Fruit fly (Drosophila melanogaster) whole organism: ENCODE measurements around the gene wgn.

Experiments used
- CG8478 ChIP-seq: fragments of >200 bp; optimal IDR thresholded peaks from 2 replicates; lab custom pipeline; 2018; ENCODE audit warnings: inconsistent platforms
- Dll ChIP-seq: fragments of >200 bp; optimal IDR thresholded peaks from 2 replicates; lab custom pipeline; 2017
- EcR ChIP-seq, 2 experiments: fragments of >200 bp; optimal IDR thresholded peaks; 2 replicates each; lab custom pipeline; 2017; ENCODE audit warnings: missing biosample characterization in 2 of 2, missing genetic modification characterization in 2 of 2, missing genetic modification reagents in 2 of 2
- pan ChIP-seq: fragments of >200 bp; optimal IDR thresholded peaks from 2 replicates; lab custom pipeline; 2017
- psq ChIP-seq: fragments of >200 bp; optimal IDR thresholded peaks from 2 replicates; lab custom pipeline; 2017
- usp ChIP-seq: fragments of >200 bp; optimal IDR thresholded peaks from 2 replicates; lab custom pipeline; 2017; ENCODE audit warnings: missing biosample characterization, missing genetic modification characterization, mixed read lengths

wgn gene

DNA sequence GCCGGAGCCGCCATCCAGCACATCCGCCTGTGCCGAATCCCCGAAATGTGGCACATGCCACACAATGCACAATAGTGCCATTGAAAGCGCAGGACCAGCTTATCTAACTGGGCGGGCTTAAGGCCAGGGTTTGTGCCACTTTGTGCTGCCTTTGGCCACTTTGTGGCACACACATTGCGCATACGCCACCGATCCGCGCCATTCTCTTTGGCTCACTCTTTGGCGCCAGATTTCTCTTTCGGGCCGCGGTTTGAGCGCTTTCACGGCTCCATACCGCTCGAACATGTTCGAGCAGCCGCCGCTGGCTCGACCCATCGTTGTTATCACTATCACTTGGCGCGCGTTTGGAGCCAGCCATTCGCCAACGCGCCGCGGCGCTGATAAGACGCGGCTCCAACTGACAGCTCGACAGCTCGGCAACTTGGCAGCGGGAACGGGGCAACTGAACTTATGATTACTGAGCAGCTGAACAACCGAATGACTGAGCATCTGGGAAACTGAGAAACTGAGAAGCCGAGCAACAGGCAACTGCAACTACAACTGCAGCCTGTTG is 31.1 kb upstream of the wgn start:
- TF ChIP-seq EcR (GFP tag; optimal IDR thresholded peaks at IDR 0.05; lab: Kevin White, UChicago) (no peak), CG8478 (no peak), Dll (lab: Kevin White, UChicago) (no peak), usp (GFP tag; lab: Kevin White, UChicago) (no peak), pan (lab: Kevin White, UChicago) (no peak)

DNA sequence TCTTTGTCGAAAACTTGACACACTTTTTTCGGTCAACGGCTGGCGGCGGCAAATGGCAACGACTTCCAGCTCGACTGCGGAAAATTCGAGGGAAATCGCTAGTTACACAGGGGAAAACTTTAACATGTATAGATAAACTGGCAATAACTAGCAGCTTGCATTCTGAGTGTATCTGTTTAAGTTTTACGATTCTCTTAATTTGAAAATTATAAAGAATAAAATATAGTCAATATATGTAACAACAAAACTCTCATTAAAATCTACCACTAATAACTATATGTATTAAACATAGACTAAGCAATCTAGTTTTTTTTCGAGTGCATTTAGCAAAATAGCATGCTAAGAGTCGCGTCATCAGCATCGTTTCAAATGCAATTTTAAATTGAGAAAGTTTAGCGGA is 28.7 kb upstream of the wgn start:
- TF ChIP-seq CG8478, result no peak
- no peak for TF ChIP-seq Dll (lab: Kevin White, UChicago)
- no peak for TF ChIP-seq EcR (GFP tag; optimal IDR thresholded peaks at IDR 0.05; lab: Kevin White, UChicago)
- TF ChIP-seq psq (lab: Kevin White, UChicago), result no peak
- no peak for TF ChIP-seq usp (GFP tag; lab: Kevin White, UChicago)
- TF ChIP-seq pan (lab: Kevin White, UChicago), result no peak

DNA sequence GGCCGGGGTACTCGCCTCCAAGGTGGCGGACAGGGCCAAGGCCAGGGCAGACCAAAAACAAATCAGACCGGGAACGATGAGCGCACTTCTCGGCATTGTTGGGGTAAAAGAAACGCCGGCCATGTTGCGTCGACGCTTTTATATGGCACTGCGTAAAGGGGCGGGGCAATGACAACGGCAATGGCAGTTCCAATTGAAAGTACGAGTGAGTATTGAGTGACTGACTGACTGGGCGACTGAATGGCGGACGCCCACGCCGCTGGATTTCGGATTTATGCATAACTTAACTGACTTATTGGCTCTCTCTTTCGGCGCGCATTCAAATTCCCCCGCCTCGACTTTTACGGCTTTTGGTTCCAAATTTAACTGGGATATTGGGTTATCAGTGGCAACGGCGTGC is 27.3 kb upstream of the wgn start, which contains the start of gene CG6696:
TSS of gene CG6696 (minus strand) at position 101 of the 400 bp plus-strand sequence.
- TF ChIP-seq usp (GFP tag; lab: Kevin White, UChicago), result no peak

DNA sequence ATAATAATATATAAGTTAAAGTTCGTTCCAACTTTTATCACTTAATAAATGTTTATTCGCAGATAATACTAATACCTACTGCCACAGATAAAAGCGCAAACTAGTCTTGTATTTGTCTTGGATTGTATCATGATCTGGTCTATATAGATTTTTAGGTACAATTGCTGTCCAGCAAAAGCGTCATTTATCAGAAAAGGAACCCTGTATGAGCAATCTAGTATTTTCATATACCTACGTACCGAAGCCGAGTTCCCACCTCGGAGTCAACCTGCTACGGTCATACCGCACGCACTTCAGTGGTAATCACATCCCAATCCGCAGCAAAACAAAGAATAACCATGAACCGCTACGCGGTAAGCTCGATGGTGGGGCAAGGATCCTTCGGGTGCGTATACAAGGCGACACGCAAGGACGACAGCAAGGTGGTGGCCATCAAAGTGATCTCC is 22.8 kb upstream of the wgn start, which contains the start of gene fu:
TSS of gene fu (plus strand) at position 254 of the 446 bp plus-strand sequence.
- no peak for TF ChIP-seq Dll (lab: Kevin White, UChicago)
- TF ChIP-seq EcR (GFP tag; optimal IDR thresholded peaks at IDR 0.05; lab: Kevin White, UChicago), result no peak
- no peak for TF ChIP-seq usp (GFP tag; lab: Kevin White, UChicago)
- TF ChIP-seq CG8478, result no peak
- no peak for TF ChIP-seq psq (lab: Kevin White, UChicago)
- TF ChIP-seq pan (lab: Kevin White, UChicago), result no peak

DNA sequence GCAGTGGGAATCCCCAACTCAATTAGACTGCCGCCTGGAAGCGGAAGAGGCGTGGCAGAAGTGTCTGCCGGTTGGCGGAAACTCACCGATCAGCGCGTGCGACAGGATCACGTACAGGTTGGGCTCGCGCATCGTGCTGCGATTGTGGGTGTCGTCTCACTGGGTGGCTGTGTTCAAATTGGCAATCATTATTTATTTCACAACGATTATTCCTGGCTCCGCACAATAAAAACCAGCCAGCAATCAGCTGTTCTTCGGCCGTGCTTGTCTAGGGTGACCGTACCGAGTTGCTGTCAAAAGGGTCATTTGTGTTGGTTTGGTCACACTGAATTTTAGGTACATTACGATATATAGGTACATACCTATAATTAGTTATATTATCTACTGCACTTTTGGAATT is 22.3 kb upstream of the wgn start, which contains the start of gene CG6659:
TSS of gene CG6659 (minus strand) at position 275 of the 400 bp plus-strand sequence.
- no peak for TF ChIP-seq Dll (lab: Kevin White, UChicago)
- TF ChIP-seq usp (GFP tag; lab: Kevin White, UChicago), result no peak
- TF ChIP-seq psq (lab: Kevin White, UChicago), result no peak
- no peak for TF ChIP-seq EcR (GFP tag; optimal IDR thresholded peaks at IDR 0.05; lab: Kevin White, UChicago)
- no peak for TF ChIP-seq CG8478
- TF ChIP-seq pan (lab: Kevin White, UChicago), result no peak

DNA sequence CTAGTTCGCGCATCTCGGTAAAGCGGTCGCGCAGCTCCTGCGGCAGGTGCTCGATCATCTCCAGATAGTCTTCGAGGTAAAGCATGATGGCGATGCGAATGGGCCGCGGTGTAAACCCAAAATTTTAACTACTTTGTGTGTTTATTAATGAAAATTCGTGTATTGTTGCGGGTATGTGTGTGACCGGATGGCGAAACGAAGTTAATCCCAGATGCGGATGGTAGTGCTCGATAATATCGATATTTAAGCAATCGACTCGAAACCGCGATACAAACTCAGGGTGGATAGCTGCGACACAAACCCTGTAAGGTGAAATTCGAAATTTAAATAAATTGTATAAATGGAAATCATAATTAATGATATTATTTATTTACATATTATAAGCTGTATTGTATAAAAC is 18.2 kb upstream of the wgn start, which contains the start of gene Ing3:
TSS of gene Ing3 (minus strand) at position 213 of the 400 bp plus-strand sequence.
- TF ChIP-seq usp (GFP tag; lab: Kevin White, UChicago), result no peak

DNA sequence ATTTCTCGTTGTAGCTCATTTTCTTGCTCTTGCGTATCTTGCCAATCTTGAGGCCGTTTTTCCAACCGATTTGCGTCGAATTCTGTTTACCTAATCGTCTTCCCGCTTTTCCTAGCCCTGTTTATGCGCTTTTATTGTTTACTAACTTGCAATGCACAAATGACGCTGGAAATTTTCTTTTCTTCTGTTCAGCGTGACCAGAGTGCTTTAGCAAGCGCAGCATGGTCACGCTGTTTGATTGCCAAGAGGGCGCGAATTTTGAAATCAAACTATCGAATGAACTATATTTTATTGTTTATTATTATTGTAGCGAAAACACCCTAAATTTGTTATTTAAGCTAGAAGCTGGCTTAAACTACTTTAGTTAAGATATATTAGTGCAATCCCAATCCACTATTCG is 15.5 kb upstream of the wgn start, which contains the start of gene Hou:
TSS of gene Hou (minus strand) at position 193 of the 400 bp plus-strand sequence.
- TF ChIP-seq pan (lab: Kevin White, UChicago), result no peak
- no peak for TF ChIP-seq Dll (lab: Kevin White, UChicago)
- TF ChIP-seq EcR (GFP tag; optimal IDR thresholded peaks at IDR 0.05; lab: Kevin White, UChicago), result no peak

DNA sequence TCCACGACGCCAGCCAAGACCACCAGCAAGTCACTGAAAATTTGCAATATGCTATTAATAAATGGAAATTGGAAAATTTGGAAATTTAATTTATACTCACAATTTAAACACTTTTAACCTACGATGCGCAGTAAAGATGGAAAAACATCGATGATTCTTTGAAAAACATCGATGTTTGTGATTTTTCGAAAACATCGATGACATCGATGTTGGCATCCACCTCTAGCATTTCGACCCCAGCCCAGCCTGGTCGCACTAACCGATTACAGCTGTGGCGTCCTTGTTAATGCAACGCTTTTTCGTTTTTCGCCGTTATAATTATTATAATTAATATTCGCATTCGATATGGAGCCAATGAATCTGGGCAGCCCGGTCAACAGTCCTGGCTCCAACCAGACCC is 13.3 kb upstream of the wgn start, which contains the start of gene Nup35:
TSS of gene Nup35 (plus strand) at position 222 of the 400 bp plus-strand sequence.
- TF ChIP-seq usp (GFP tag; lab: Kevin White, UChicago), result no peak
- TF ChIP-seq psq (lab: Kevin White, UChicago), result no peak
- no peak for TF ChIP-seq pan (lab: Kevin White, UChicago)
- TF ChIP-seq Dll (lab: Kevin White, UChicago), result no peak
- no peak for TF ChIP-seq EcR (GFP tag; optimal IDR thresholded peaks at IDR 0.05; lab: Kevin White, UChicago)
- no peak for TF ChIP-seq CG8478

DNA sequence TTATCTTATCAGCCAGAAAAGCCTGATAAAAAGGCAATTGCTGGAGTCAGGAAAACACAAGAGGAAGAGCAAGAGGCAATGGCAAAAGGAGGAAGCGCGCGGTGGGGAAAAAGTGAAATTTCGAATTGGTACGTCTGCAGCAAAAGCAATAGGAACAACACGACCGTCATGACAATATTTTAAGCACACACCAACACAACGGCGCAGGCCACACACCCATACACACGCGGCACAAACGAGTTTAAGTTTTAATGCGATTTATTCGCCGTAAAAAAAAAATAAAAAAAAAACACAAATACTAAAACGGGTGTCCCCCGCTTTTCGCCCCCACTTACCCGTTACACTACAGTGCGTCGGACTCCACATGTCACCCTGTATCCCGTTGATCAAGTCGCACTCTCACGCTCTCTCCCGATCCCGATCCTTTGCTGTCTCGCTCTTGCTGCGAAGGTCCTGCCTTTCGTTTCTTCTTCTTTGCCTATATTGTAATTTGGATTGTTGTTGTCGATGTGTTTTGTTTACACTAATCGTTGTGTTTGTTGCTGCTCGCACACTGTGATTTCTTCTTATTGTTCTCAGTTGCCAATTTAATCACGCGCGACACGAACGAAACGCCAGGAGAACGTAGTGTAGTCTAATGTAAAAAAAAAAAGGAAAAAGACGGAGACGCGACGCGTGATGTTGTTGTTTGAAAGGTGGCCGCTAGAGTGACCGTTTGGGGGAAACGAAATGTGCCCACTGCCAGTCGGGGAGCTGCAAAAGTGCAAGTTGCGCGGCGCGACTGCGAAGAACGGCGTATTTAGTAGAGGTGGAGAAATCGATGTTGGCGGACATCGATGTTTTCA is 12.4 kb upstream of the wgn start, which contains the start of gene Rip11:
TSS of gene Rip11 (minus strand) at position 794 of the 845 bp plus-strand sequence.
- no peak for TF ChIP-seq EcR (GFP tag; optimal IDR thresholded peaks at IDR 0.05; lab: Kevin White, UChicago)
- no peak for TF ChIP-seq CG8478
- TF ChIP-seq Dll (lab: Kevin White, UChicago), result no peak
- TF ChIP-seq psq (lab: Kevin White, UChicago), result no peak
- TF ChIP-seq pan (lab: Kevin White, UChicago), result no peak
- TF ChIP-seq usp (GFP tag; lab: Kevin White, UChicago), result no peak

DNA sequence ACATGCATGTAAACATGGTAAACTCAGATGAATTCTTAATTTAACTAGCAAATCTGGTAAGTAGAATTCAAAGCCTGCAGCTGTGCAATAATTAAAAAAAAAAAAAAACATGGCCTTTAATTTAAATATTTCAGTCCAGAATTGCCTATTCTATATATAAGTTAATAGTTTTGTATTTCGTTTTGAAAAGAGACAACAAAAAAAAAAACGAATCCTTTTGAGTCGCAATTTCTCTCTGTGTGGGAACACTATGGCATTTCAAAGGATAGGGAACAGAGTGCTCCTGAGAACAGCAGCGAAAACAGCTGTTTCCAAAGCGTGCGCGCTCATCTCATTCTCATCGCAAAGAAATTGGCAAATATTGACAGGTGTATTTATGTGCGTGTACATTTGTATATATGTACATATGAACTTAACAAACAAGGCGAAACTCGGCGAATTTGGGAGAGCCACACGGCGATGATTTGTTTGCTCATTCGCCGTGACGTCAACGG is 11.1 kb upstream of the wgn start:
- TF ChIP-seq Dll (lab: Kevin White, UChicago) (no peak), EcR (GFP tag; optimal IDR thresholded peaks at IDR 0.05; lab: Kevin White, UChicago) (no peak), CG8478 (no peak), pan (lab: Kevin White, UChicago) (no peak), psq (lab: Kevin White, UChicago) (no peak), usp (GFP tag; lab: Kevin White, UChicago) (no peak)

DNA sequence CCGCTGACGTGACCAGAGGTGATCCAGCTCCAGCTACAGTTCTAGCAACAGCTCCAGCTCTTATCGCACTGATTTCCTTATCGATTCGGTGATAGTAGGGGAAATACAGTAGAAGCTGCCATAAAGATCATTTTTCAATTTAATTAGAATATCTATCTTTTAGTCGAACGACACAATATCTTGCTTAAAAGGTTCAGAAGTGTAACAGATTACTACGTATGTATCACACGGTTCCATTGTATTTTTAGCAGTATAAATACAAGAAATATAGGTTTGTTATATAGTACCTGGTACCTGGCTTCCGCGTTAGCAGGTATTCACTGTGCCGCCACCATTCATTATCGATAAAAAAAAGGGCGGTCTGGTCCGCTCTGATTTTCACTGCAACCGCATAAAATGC is 10.2 kb upstream of the wgn start:
- TF ChIP-seq psq (lab: Kevin White, UChicago) (no peak), CG8478 (no peak), Dll (lab: Kevin White, UChicago) (no peak), pan (lab: Kevin White, UChicago) (no peak), usp (GFP tag; lab: Kevin White, UChicago) (no peak), EcR (GFP tag; optimal IDR thresholded peaks at IDR 0.05; lab: Kevin White, UChicago) (no peak)
